Worm (Caenorhabditis elegans) whole organism, L2 larva: ENCODE results near the gene best-5.

Source experiments
- Y55F3AM.14 ChIP-seq: fragments of 200-800 bp; sonication (Bioruptor generic); optimal IDR thresholded peaks from 2 replicates; lab custom pipeline; 2018; ENCODE audit warnings: mild to moderate bottlenecking, missing genetic modification characterization, missing compliant biosample characterization
- ceh-16 ChIP-seq: fragments of 150-350 bp; optimal IDR thresholded peaks from 2 replicates; lab custom pipeline; 2014; ENCODE audit warnings: missing biosample characterization, missing genetic modification characterization
- ceh-82 ChIP-seq: fragments of 150-350 bp; optimal IDR thresholded peaks from 2 replicates; lab custom pipeline; 2014; ENCODE audit warnings: missing biosample characterization, missing genetic modification characterization
- egl-27 ChIP-seq: sonication (generic microtip); optimal IDR thresholded peaks from 3 replicates; lab custom pipeline; 2017; ENCODE audit warnings: missing biosample characterization, missing genetic modification reagents, missing genetic modification characterization
- elt-1 ChIP-seq: fragments of 150-350 bp; optimal IDR thresholded peaks from 2 replicates; lab custom pipeline; 2014; ENCODE audit warnings: missing biosample characterization, missing genetic modification characterization
- mdl-1 ChIP-seq, 2 experiments: fragments of 150-350 bp in 1 of 2; sonication (generic microtip) in 1 of 2; optimal IDR thresholded peaks; 2 replicates each; lab custom pipeline; 2017; ENCODE audit warnings: missing biosample characterization in 2 of 2, missing genetic modification characterization in 2 of 2
- nhr-10 ChIP-seq: sonication (generic microtip); optimal IDR thresholded peaks from 2 replicates; lab custom pipeline; 2017; ENCODE audit warnings: missing biosample characterization, missing genetic modification characterization
- nhr-12 ChIP-seq: fragments of 150-350 bp; optimal IDR thresholded peaks from 2 replicates; lab custom pipeline; 2014; ENCODE audit warnings: missing biosample characterization, missing genetic modification characterization
- nhr-237 ChIP-seq: fragments of 150-350 bp; optimal IDR thresholded peaks from 2 replicates; lab custom pipeline; 2014; ENCODE audit warnings: missing biosample characterization, missing genetic modification characterization
- nhr-6 ChIP-seq: fragments of 150-350 bp; optimal IDR thresholded peaks from 2 replicates; lab custom pipeline; 2014; ENCODE audit warnings: missing biosample characterization, missing genetic modification characterization
- sma-9 ChIP-seq, 2 experiments: fragments of 150-350 bp in 1 of 2; sonication (generic microtip) in 1 of 2; optimal IDR thresholded peaks; 2 replicates each; lab custom pipeline; 2014 to 2016; ENCODE audit warnings: missing genetic modification characterization in 2 of 2, mild to moderate bottlenecking in 1 of 2, missing biosample characterization in 1 of 2, missing compliant biosample characterization in 1 of 2, missing genetic modification reagents in 1 of 2, moderate library complexity in 1 of 2
- unc-62 ChIP-seq: fragments of 150-350 bp; optimal IDR thresholded peaks from 2 replicates; lab custom pipeline; 2014; ENCODE audit warnings: missing biosample characterization, missing genetic modification reagents, missing genetic modification characterization

DNA sequence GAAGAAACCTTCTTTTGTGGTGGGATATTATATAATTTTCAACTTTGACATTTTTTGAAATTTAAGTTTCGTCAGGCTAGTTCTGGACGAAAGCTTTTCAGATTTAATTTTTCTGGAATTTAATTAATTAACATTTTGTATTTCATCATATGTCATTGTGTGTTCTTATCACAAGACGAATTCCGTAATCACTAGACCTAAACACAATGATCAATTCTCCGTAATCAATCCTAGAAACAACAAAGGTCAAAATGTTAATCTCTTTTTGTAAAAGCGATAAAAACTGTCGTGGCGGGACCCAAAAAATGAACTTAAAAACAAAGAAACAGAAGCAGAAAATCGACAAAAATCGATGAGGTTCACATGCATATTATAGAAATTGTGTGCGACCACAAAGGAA lies 24.7 kb upstream of the best-5 start:
- no peak for TF ChIP-seq ceh-82 (tag; lab: Kevin White, UChicago)
- no peak for TF ChIP-seq unc-62 (GFP tag; lab: Kevin White, UChicago)
- TF ChIP-seq egl-27 (tag; lab: Kevin White, UChicago), result no peak
- no peak for TF ChIP-seq ceh-16 (tag; lab: Kevin White, UChicago)
- TF ChIP-seq mdl-1 (tag; optimal IDR thresholded peaks at IDR 0.05; lab: Kevin White, UChicago), result no peak
- no peak for TF ChIP-seq nhr-6 (tag; lab: Kevin White, UChicago)
- no peak for TF ChIP-seq nhr-12 (tag; lab: Kevin White, UChicago)
- TF ChIP-seq sma-9 (GFP tag; optimal IDR thresholded peaks at IDR 0.05; lab: Kevin White, UChicago), result peak; percentile 47
- no peak for TF ChIP-seq sma-9 (tag; optimal IDR thresholded peaks at IDR 0.05; lab: Kevin White, UChicago)
- TF ChIP-seq Y55F3AM.14 (GFP tag; lab: Kevin White, UChicago), result no peak
- TF ChIP-seq nhr-237 (tag; lab: Kevin White, UChicago), result no peak
- TF ChIP-seq nhr-10, result no peak
- no peak for TF ChIP-seq elt-1 (tag; lab: Kevin White, UChicago)
